Fruit fly (Drosophila melanogaster) whole organism, prepupa: ENCODE results near the gene Gem4c.

Experiments
- Blimp-1 ChIP-seq: fragments of 200-800 bp; sonication (Bioruptor generic); optimal IDR thresholded peaks from 3 replicates; lab custom pipeline; 2017; ENCODE audit warnings: missing biosample characterization, missing genetic modification characterization, mild to moderate bottlenecking, moderate library complexity, missing genetic modification reagents
- CG10631 ChIP-seq: fragments of 200-800 bp; sonication (Bioruptor generic); optimal IDR thresholded peaks from 2 replicates; lab custom pipeline; 2016; ENCODE audit warnings: missing biosample characterization, missing genetic modification characterization
- CG1621 ChIP-seq: fragments of 200-800 bp; sonication (Bioruptor generic); optimal IDR thresholded peaks from 3 replicates; lab custom pipeline; 2018; ENCODE audit warnings: missing biosample characterization, mild to moderate bottlenecking, missing genetic modification characterization
- CG31627 ChIP-seq: fragments of 200-800 bp; sonication (Bioruptor generic); optimal IDR thresholded peaks from 3 replicates; lab custom pipeline; 2016; ENCODE audit warnings: missing biosample characterization, missing genetic modification characterization
- CG32006 ChIP-seq: fragments of 200-800 bp; sonication (Bioruptor generic); optimal IDR thresholded peaks from 3 replicates; lab custom pipeline; 2017; ENCODE audit warnings: missing biosample characterization, mild to moderate bottlenecking, missing genetic modification characterization
- CG34406 ChIP-seq: fragments of 200-800 bp; sonication (Bioruptor generic); optimal IDR thresholded peaks from 3 replicates; lab custom pipeline; 2016; ENCODE audit warnings: missing biosample characterization, missing genetic modification characterization
- CG4318 ChIP-seq: fragments of 200-800 bp; sonication (Bioruptor generic); optimal IDR thresholded peaks from 3 replicates; lab custom pipeline; 2017; ENCODE audit warnings: missing biosample characterization, mild to moderate bottlenecking, missing genetic modification characterization
- CG6163 ChIP-seq: fragments of 200-800 bp; sonication (Bioruptor generic); IDR thresholded peaks from 3 replicates; pipeline ENCODE4 v1.3.6; 2022; ENCODE audit warnings: missing biosample characterization, missing genetic modification characterization
- CG6792 ChIP-seq: fragments of 200-800 bp; sonication (Bioruptor generic); optimal IDR thresholded peaks from 3 replicates; lab custom pipeline; 2016; ENCODE audit warnings: missing biosample characterization, missing genetic modification characterization
- CG6808 ChIP-seq: fragments of 200-800 bp; sonication (Bioruptor generic); optimal IDR thresholded peaks from 3 replicates; lab custom pipeline; 2017; ENCODE audit warnings: missing biosample characterization, missing genetic modification characterization, mild to moderate bottlenecking, moderate library complexity, missing genetic modification reagents
- CG6854 ChIP-seq: fragments of 200-800 bp; sonication (Bioruptor generic); optimal IDR thresholded peaks from 2 replicates; lab custom pipeline; 2017; ENCODE audit warnings: missing biosample characterization, mild to moderate bottlenecking, missing genetic modification characterization
- CG8319 ChIP-seq: fragments of 200-800 bp; sonication (Bioruptor generic); optimal IDR thresholded peaks from 3 replicates; lab custom pipeline; 2016; ENCODE audit warnings: missing biosample characterization, missing genetic modification characterization
- CG8632 ChIP-seq: fragments of 200-800 bp; sonication (Bioruptor generic); optimal IDR thresholded peaks from 3 replicates; lab custom pipeline; 2016; ENCODE audit warnings: missing biosample characterization, missing genetic modification characterization
- CG9139 ChIP-seq: fragments of 200-800 bp; sonication (Bioruptor generic); optimal IDR thresholded peaks from 3 replicates; lab custom pipeline; 2017; ENCODE audit warnings: missing biosample characterization, mild to moderate bottlenecking, missing genetic modification characterization
- Eip75B ChIP-seq: fragments of 200-800 bp; sonication (Bioruptor generic); optimal IDR thresholded peaks from 3 replicates; lab custom pipeline; 2016; ENCODE audit warnings: missing biosample characterization, missing genetic modification characterization
- Eip78C ChIP-seq: fragments of 200-800 bp; sonication (Bioruptor generic); peaks from one replicate; lab custom pipeline; 2016; ENCODE audit warnings: missing biosample characterization, missing genetic modification characterization
- Eip93F ChIP-seq: fragments of 200-800 bp; sonication (Bioruptor generic); optimal IDR thresholded peaks from 2 replicates; lab custom pipeline; 2016; ENCODE audit warnings: missing biosample characterization, mild to moderate bottlenecking, missing genetic modification characterization
- Ets96B ChIP-seq: fragments of 200-800 bp; optimal IDR thresholded peaks from 2 replicates; lab custom pipeline; 2019; ENCODE audit warnings: missing biosample characterization, mild to moderate bottlenecking, missing genetic modification characterization, moderate library complexity
- Hr4 ChIP-seq: fragments of 200-800 bp; sonication (Bioruptor generic); optimal IDR thresholded peaks from 3 replicates; lab custom pipeline; 2016; ENCODE audit warnings: missing biosample characterization, missing genetic modification characterization
- Lpt ChIP-seq: fragments of 200-800 bp; sonication (Bioruptor generic); optimal IDR thresholded peaks from 3 replicates; lab custom pipeline; 2016; ENCODE audit warnings: missing biosample characterization, missing genetic modification characterization
- Met ChIP-seq: fragments of 200-800 bp; sonication (Bioruptor generic); optimal IDR thresholded peaks from 3 replicates; lab custom pipeline; 2016; ENCODE audit warnings: missing biosample characterization, missing genetic modification characterization
- OdsH ChIP-seq: fragments of 200-800 bp; sonication (Bioruptor generic); optimal IDR thresholded peaks from 3 replicates; lab custom pipeline; 2016; ENCODE audit warnings: missing biosample characterization, missing genetic modification characterization
- Sox14 ChIP-seq: fragments of 200-800 bp; sonication (Bioruptor generic); optimal IDR thresholded peaks from 3 replicates; lab custom pipeline; 2016; ENCODE audit warnings: missing biosample characterization, missing genetic modification characterization
- Sox15 ChIP-seq: fragments of 200-800 bp; sonication (Bioruptor generic); optimal IDR thresholded peaks from 3 replicates; lab custom pipeline; 2016; ENCODE audit warnings: missing biosample characterization, missing genetic modification characterization
- acj6 ChIP-seq: fragments of 200-800 bp; sonication (Bioruptor generic); optimal IDR thresholded peaks from 3 replicates; lab custom pipeline; 2016; ENCODE audit warnings: missing biosample characterization, missing genetic modification characterization
- cyc ChIP-seq: fragments of 200-800 bp; sonication (Bioruptor generic); optimal IDR thresholded peaks from 3 replicates; lab custom pipeline; 2016; ENCODE audit warnings: missing biosample characterization, missing genetic modification characterization
- dac ChIP-seq: fragments of 200-800 bp; sonication (Bioruptor generic); optimal IDR thresholded peaks from 2 replicates; lab custom pipeline; 2017; ENCODE audit warnings: missing biosample characterization, mild to moderate bottlenecking, missing genetic modification characterization
- eg ChIP-seq: fragments of 200-800 bp; sonication (Bioruptor generic); IDR thresholded peaks from 3 replicates; pipeline ENCODE4 v1.3.6; 2022; ENCODE audit warnings: missing biosample characterization, missing genetic modification characterization
- esn ChIP-seq: fragments of 200-800 bp; sonication (Bioruptor generic); optimal IDR thresholded peaks from 2 replicates; lab custom pipeline; 2016; ENCODE audit warnings: missing biosample characterization, mild to moderate bottlenecking, missing genetic modification characterization, moderate library complexity
- fd59A ChIP-seq: fragments of 200-800 bp; sonication (Bioruptor generic); optimal IDR thresholded peaks from 2 replicates; lab custom pipeline; 2017; ENCODE audit warnings: missing biosample characterization, mild to moderate bottlenecking, missing genetic modification characterization, missing genetic modification reagents
- fd85E ChIP-seq: fragments of 200-800 bp; sonication (Bioruptor generic); optimal IDR thresholded peaks from 3 replicates; lab custom pipeline; 2016; ENCODE audit warnings: missing biosample characterization, missing genetic modification characterization
- fkh ChIP-seq: fragments of 200-800 bp; sonication (Bioruptor generic); optimal IDR thresholded peaks from 3 replicates; lab custom pipeline; 2017; ENCODE audit warnings: missing biosample characterization, mild to moderate bottlenecking, missing genetic modification characterization, moderate library complexity
- lz ChIP-seq: fragments of 200-800 bp; sonication (Bioruptor generic); optimal IDR thresholded peaks from 3 replicates; lab custom pipeline; 2016; ENCODE audit warnings: missing biosample characterization, missing genetic modification characterization
- pdm3 ChIP-seq: fragments of 200-800 bp; sonication (Bioruptor generic); optimal IDR thresholded peaks from 3 replicates; lab custom pipeline; 2016; ENCODE audit warnings: missing biosample characterization, missing genetic modification characterization
- salr ChIP-seq, 2 experiments: fragments of 200-800 bp; sonication (Bioruptor generic); optimal IDR thresholded peaks; 3 replicates each; lab custom pipeline; 2016 to 2018; ENCODE audit warnings: missing biosample characterization in 2 of 2, missing genetic modification characterization in 2 of 2, mild to moderate bottlenecking in 1 of 2
- spab ChIP-seq: fragments of 200-800 bp; sonication (Bioruptor generic); optimal IDR thresholded peaks from 2 replicates; lab custom pipeline; 2017; ENCODE audit warnings: missing biosample characterization, mild to moderate bottlenecking, missing genetic modification characterization, missing genetic modification reagents
- ss ChIP-seq, 2 experiments: fragments of 200-800 bp; sonication (Bioruptor generic); optimal IDR thresholded peaks; 2 replicates in 1 of 2; 3 replicates in 1 of 2; lab custom pipeline; 2017 to 2018; ENCODE audit warnings: mild to moderate bottlenecking in 2 of 2, missing biosample characterization in 2 of 2, missing genetic modification characterization in 2 of 2, moderate library complexity in 1 of 2
- svp ChIP-seq: fragments of 200-800 bp; sonication (Bioruptor generic); peaks from one replicate; lab custom pipeline; 2016; ENCODE audit warnings: missing biosample characterization, missing genetic modification characterization
- vri ChIP-seq: fragments of 200-800 bp; sonication (Bioruptor generic); optimal IDR thresholded peaks from 3 replicates; lab custom pipeline; 2016; ENCODE audit warnings: missing biosample characterization, mild to moderate bottlenecking, missing genetic modification characterization

The Gem4c gene

dm6 chrX:3931669-3932068 is 13.2 kb upstream of the Gem4c start (continued):
- TF ChIP-seq fkh (no peak), vri (GFP tag; lab: Kevin White, UChicago) (no peak), CG6163 (GFP tag; lab: Robert Waterston, UW) (peak; percentile 79), Blimp-1 (GFP tag; lab: Kevin White, UChicago) (no peak), Sox15 (GFP tag; lab: Kevin White, UChicago) (no peak), CG10631 (GFP tag; lab: Kevin White, UChicago) (peak; percentile 57), CG1621 (peak; percentile 56), Hr4 (GFP tag; lab: Kevin White, UChicago) (peak; percentile 64), CG8319 (no peak), cyc (GFP tag; lab: Kevin White, UChicago) (peak; percentile 3), CG6792 (GFP tag; lab: Kevin White, UChicago) (no peak), spab (peak; percentile 52), CG32006 (GFP tag; lab: Kevin White, UChicago) (peak; percentile 77), acj6 (GFP tag; lab: Kevin White, UChicago) (peak; percentile 61), CG31627 (GFP tag; lab: Kevin White, UChicago) (no peak), CG34406 (GFP tag; lab: Kevin White, UChicago) (peak; percentile 29), esn (peak; percentile 26), Eip75B (peak; percentile 24), CG6808 (GFP tag; lab: Kevin White, UChicago) (peak; percentile 34), Met (peak; percentile 27), svp (GFP tag; lab: Kevin White, UChicago) (peak; percentile 54), salr (GFP tag; optimal IDR thresholded peaks at IDR 0.05; lab: Kevin White, UChicago) (peak in 1 of 2 experiments; percentile 33), eg (peak; percentile 70), OdsH (peak; percentile 45), fd59A (GFP tag; lab: Kevin White, UChicago) (peak; percentile 44), dac (GFP tag; lab: Kevin White, UChicago) (peak; percentile 36), CG8632 (GFP tag; lab: Kevin White, UChicago) (peak; percentile 31), Eip78C (GFP tag; lab: Kevin White, UChicago) (peak; percentile 75), CG6854 (GFP tag; lab: Kevin White, UChicago) (no peak), Lpt (GFP tag; lab: Kevin White, UChicago) (peak; percentile 51), lz (GFP tag; lab: Kevin White, UChicago) (peak; percentile 24)

- TF ChIP-seq Ets96B (tag; lab: Kevin White, UChicago) (no peak), CG9139 (GFP tag; lab: Kevin White, UChicago) (no peak), Eip78C (GFP tag; lab: Kevin White, UChicago) (peak; percentile 73), Met (peak; percentile 10), Hr4 (GFP tag; lab: Kevin White, UChicago) (no peak), CG4318 (no peak), Lpt (GFP tag; lab: Kevin White, UChicago) (no peak), ss (GFP tag; optimal IDR thresholded peaks at IDR 0.05; lab: Kevin White, UChicago) (no peak), fd85E (no peak), Sox14 (GFP tag; lab: Kevin White, UChicago) (peak; percentile 20), pdm3 (GFP tag; lab: Kevin White, UChicago) (no peak), Eip93F (GFP tag; lab: Kevin White, UChicago) (no peak), CG6163 (GFP tag; lab: Robert Waterston, UW) (no peak), CG6792 (GFP tag; lab: Kevin White, UChicago) (no peak), svp (GFP tag; lab: Kevin White, UChicago) (peak; percentile 21)
- TF ChIP-seq, all 60 proteins: peak for 4
These were observed 8.7 kb upstream of the Gem4c start, which contains the start of the genes CG2938 and Glos for dm6 chrX:3936174-3936573. Gene CG2938 (minus strand): TSS chrX:3936469. Gene Glos (plus strand): TSS chrX:3936517.
